Fruit fly (Drosophila melanogaster): ENCODE measurements around the gene wts.

Gene wts

dm6 chr3R:30796715-30797114, 9.7 kb downstream of the wts start (continued):
- TF ChIP-seq CG14441 (GFP tag; IDR thresholded peaks at IDR 0.05) (peak; percentile 78), sens-2 (GFP tag; IDR thresholded peaks at IDR 0.05) (peak; percentile 67; the same call in 1 of the 2 replicates), wek (GFP tag; optimal IDR thresholded peaks at IDR 0.05) (peak; percentile 52), phol (tag; optimal IDR thresholded peaks at IDR 0.05) (peak; percentile 31), H2.0 (GFP tag; IDR thresholded peaks at IDR 0.05) (peak; percentile 74), CG14710 (tag; optimal IDR thresholded peaks at IDR 0.05) (no peak), CG1832 (GFP tag; optimal IDR thresholded peaks at IDR 0.05) (no peak), ems (GFP tag; optimal IDR thresholded peaks at IDR 0.05) (peak; percentile 55), Sox100B (GFP tag; optimal IDR thresholded peaks at IDR 0.05) (no peak), CG15011 (GFP tag; optimal IDR thresholded peaks at IDR 0.05) (no peak), crc (GFP tag; optimal IDR thresholded peaks at IDR 0.05) (no peak), Meics (GFP tag; optimal IDR thresholded peaks at IDR 0.05) (peak; percentile 25), H15 (GFP tag; IDR thresholded peaks at IDR 0.05) (peak; percentile 73), Xrp1 (GFP tag; IDR thresholded peaks at IDR 0.05) (peak; percentile 73), br (optimal IDR thresholded peaks at IDR 0.05) (no peak), CG13424 (tag; optimal IDR thresholded peaks at IDR 0.05) (peak; percentile 51), Lhr (GFP tag; optimal IDR thresholded peaks at IDR 0.05) (peak; percentile 19), CG31224 (GFP tag; IDR thresholded peaks at IDR 0.05) (peak; percentile 78), emc (GFP tag; optimal IDR thresholded peaks at IDR 0.05) (peak; percentile 36), Ets97D (GFP tag; optimal IDR thresholded peaks at IDR 0.05) (peak; percentile 13), Ptx1 (GFP tag; IDR thresholded peaks at IDR 0.05) (peak; percentile 83), kah (GFP tag; optimal IDR thresholded peaks at IDR 0.05) (peak; percentile 14), Hand (GFP tag; optimal IDR thresholded peaks at IDR 0.05) (no peak), Oaz (GFP tag; IDR thresholded peaks at IDR 0.05) (0 out of 2 replicates have a peak, but pooled peaks have one; percentile 21), MBD-R2 (GFP tag; IDR thresholded peaks at IDR 0.05) (peak; percentile 48; the same call in 1 of the 2 replicates), CG11093 (GFP tag; IDR thresholded peaks at IDR 0.05) (peak; percentile 79), tin (GFP tag; optimal IDR thresholded peaks at IDR 0.05) (peak; percentile 35), D (optimal IDR thresholded peaks at IDR 0.05) (no peak), D (GFP tag; optimal IDR thresholded peaks at IDR 0.05) (peak; percentile 22), Antp (GFP tag; optimal IDR thresholded peaks at IDR 0.05) (peak; percentile 42), tap (tag; optimal IDR thresholded peaks at IDR 0.05) (peak; percentile 37), croc (GFP tag; conservative IDR thresholded peaks at IDR 0.05) (peak; percentile 27; the same call in 1 of the 3 replicates), Hsf (GFP tag; optimal IDR thresholded peaks at IDR 0.05) (peak; percentile 63), CG5245 (GFP tag; optimal IDR thresholded peaks at IDR 0.05) (peak; percentile 17), trem (tag; optimal IDR thresholded peaks at IDR 0.05) (no peak), NC2β (GFP tag; optimal IDR thresholded peaks at IDR 0.05) (peak; percentile 10), mirr (GFP tag; optimal IDR thresholded peaks at IDR 0.05) (peak; percentile 36), disco-r (GFP tag; optimal IDR thresholded peaks at IDR 0.05) (peak; percentile 28), CG1602 (GFP tag; optimal IDR thresholded peaks at IDR 0.05) (peak; percentile 61), Aef1 (GFP tag; IDR thresholded peaks at IDR 0.05) (peak; percentile 78), CG17328 (GFP tag; IDR thresholded peaks at IDR 0.05) (peak; percentile 68), CG15269 (tag; optimal IDR thresholded peaks at IDR 0.05) (peak; percentile 65), aop (GFP tag; IDR thresholded peaks at IDR 0.05) (0 out of 2 replicates have a peak, but pooled peaks have one; percentile 27), vvl (GFP tag; IDR thresholded peaks at IDR 0.05) (peak; percentile 86), stc (GFP tag; IDR thresholded peaks at IDR 0.05) (peak; percentile 51), CG18764 (GFP tag; optimal IDR thresholded peaks at IDR 0.05) (no peak), ind (GFP tag; optimal IDR thresholded peaks at IDR 0.05) (peak; percentile 61), CG11560 (tag; IDR thresholded peaks at IDR 0.05) (peak; percentile 54; the same call in 1 of the 3 replicates), ara (GFP tag; IDR thresholded peaks at IDR 0.05) (peak; percentile 55; the same call in 1 of the 2 replicates), dysf (GFP tag; IDR thresholded peaks at IDR 0.05) (peak; percentile 79), Abd-B (GFP tag; optimal IDR thresholded peaks at IDR 0.05) (peak; percentile 9), zfh1 (GFP tag; IDR thresholded peaks at IDR 0.05) (peak; percentile 81), CG34422 (GFP tag; IDR thresholded peaks at IDR 0.05) (peak; percentile 86)

All from whole organism, embryonic.